Fruit fly (Drosophila melanogaster): ENCODE measurements around the gene Taf4.

Taf4 gene

dm6 chr3L:16113607-16114337 is 760 bp downstream of the Taf4 start (continued):
- TF ChIP-seq CG17829 (tag; optimal IDR thresholded peaks at IDR 0.05): peak; percentile 86
- peak; percentile 100 for TF ChIP-seq CG4820 (GFP tag; optimal IDR thresholded peaks at IDR 0.05)
- TF ChIP-seq Pdp1 (GFP tag; optimal IDR thresholded peaks at IDR 0.05): peak; percentile 84 to 98
- peak; percentile 38; the same call in 1 of the 2 replicates for TF ChIP-seq CG2129 (GFP tag; IDR thresholded peaks at IDR 0.05; ENCODE audit: partially characterized antibody)
- peak in 1 of 2 experiments; percentile 59 for TF ChIP-seq tll (GFP tag; optimal IDR thresholded peaks at IDR 0.05)
- peak; percentile 84 for TF ChIP-seq CG13775 (GFP tag; optimal IDR thresholded peaks at IDR 0.05)
- TF ChIP-seq CG8478 (optimal IDR thresholded peaks at IDR 0.05): no peak
- TF ChIP-seq NfI (GFP tag; optimal IDR thresholded peaks at IDR 0.05): peak; percentile 85
- TF ChIP-seq CG4404 (GFP tag; IDR thresholded peaks at IDR 0.05): peak; percentile 52
- TF ChIP-seq Ptx1 (GFP tag; IDR thresholded peaks at IDR 0.05): peak; percentile 79
- TF ChIP-seq sr (GFP tag; IDR thresholded peaks at IDR 0.05): peak; percentile 26; the same call in 1 of the 3 replicates
- peak; percentile 73 for TF ChIP-seq NC2β (GFP tag; optimal IDR thresholded peaks at IDR 0.05)
- peak; percentile 82 for TF ChIP-seq CG18619 (GFP tag; optimal IDR thresholded peaks at IDR 0.05)
- 0 out of 2 replicates have a peak, but pooled peaks have one; percentile 29 for TF ChIP-seq CG10959 (GFP tag; IDR thresholded peaks at IDR 0.05)
- no peak; the same call in 1 of the 2 replicates for TF ChIP-seq CG9215 (GFP tag; IDR thresholded peaks at IDR 0.05)
- peak in 1 of 3 experiments; percentile 70 for TF ChIP-seq Stat92E (GFP tag; optimal IDR thresholded peaks at IDR 0.05)
- TF ChIP-seq pros (GFP tag; optimal IDR thresholded peaks at IDR 0.05): no peak
- no peak for TF ChIP-seq CG12769 (tag; optimal IDR thresholded peaks at IDR 0.05)
- peak; percentile 73 for TF ChIP-seq CG8388 (GFP tag; optimal IDR thresholded peaks at IDR 0.05)
- TF ChIP-seq usp (GFP tag; optimal IDR thresholded peaks at IDR 0.05): no peak
- TF ChIP-seq ftz-f1 (GFP tag; optimal IDR thresholded peaks at IDR 0.05): peak; percentile 81
- no peak for TF ChIP-seq odd (GFP tag; optimal IDR thresholded peaks at IDR 0.05)
- TF ChIP-seq CG3726 (GFP tag; IDR thresholded peaks at IDR 0.05): no peak
- peak; percentile 64; the same call in 1 of the 2 replicates for TF ChIP-seq Nf-YA (GFP tag; IDR thresholded peaks at IDR 0.05)
- TF ChIP-seq CG11504 (tag; optimal IDR thresholded peaks at IDR 0.05): no peak
- no peak for TF ChIP-seq CG1529 (GFP tag; optimal IDR thresholded peaks at IDR 0.05)
- TF ChIP-seq shn (GFP tag; optimal IDR thresholded peaks at IDR 0.05): peak; percentile 84
- TF ChIP-seq Rx (GFP tag; IDR thresholded peaks at IDR 0.05): peak; percentile 67; the same call in 1 of the 2 replicates
- TF ChIP-seq dmrt99B (tag; optimal IDR thresholded peaks at IDR 0.05): no peak
- peak; percentile 86 for TF ChIP-seq CG7987 (GFP tag; optimal IDR thresholded peaks at IDR 0.05)
- peak; percentile 67 for TF ChIP-seq Nf-YB (GFP tag; optimal IDR thresholded peaks at IDR 0.05)
- TF ChIP-seq peb (GFP tag; IDR thresholded peaks at IDR 0.05): peak; percentile 50; the same call in 1 of the 2 replicates
- TF ChIP-seq h (optimal IDR thresholded peaks at IDR 0.05): no peak
- peak; percentile 65 for TF ChIP-seq CG18764 (GFP tag; optimal IDR thresholded peaks at IDR 0.05)
- no peak for TF ChIP-seq CG12299 (tag; optimal IDR thresholded peaks at IDR 0.05)
- TF ChIP-seq zf30C (GFP tag; optimal IDR thresholded peaks at IDR 0.05): no peak
- TF ChIP-seq chinmo (GFP tag; IDR thresholded peaks at IDR 0.05; ENCODE audit: partially characterized antibody): peak; percentile 79; the same call in 2 of the 4 replicates
- no peak for TF ChIP-seq dan (GFP tag; IDR thresholded peaks at IDR 0.05)
- TF ChIP-seq tx (GFP tag; optimal IDR thresholded peaks at IDR 0.05): peak; percentile 83
- TF ChIP-seq Chrac-16 (GFP tag; optimal IDR thresholded peaks at IDR 0.05): peak; percentile 83
- TF ChIP-seq tup (GFP tag; optimal IDR thresholded peaks at IDR 0.05): peak; percentile 75
- TF ChIP-seq CG7786 (GFP tag; optimal IDR thresholded peaks at IDR 0.05): peak; percentile 78
- peak; percentile 32 for TF ChIP-seq slou (GFP tag; optimal IDR thresholded peaks at IDR 0.05)
- peak; percentile 59 for TF ChIP-seq CG30020 (tag; optimal IDR thresholded peaks at IDR 0.05)
- TF ChIP-seq Trl (optimal IDR thresholded peaks at IDR 0.05): no peak
- peak; percentile 84 for TF ChIP-seq Trl (GFP tag; optimal IDR thresholded peaks at IDR 0.05)
- TF ChIP-seq Dll (GFP tag; IDR thresholded peaks at IDR 0.05; ENCODE audit: partially characterized antibody): peak; percentile 72
- TF ChIP-seq al (GFP tag; IDR thresholded peaks at IDR 0.05): peak; percentile 71
- TF ChIP-seq ro (GFP tag; IDR thresholded peaks at IDR 0.05): no peak
- TF ChIP-seq CG6654 (GFP tag; optimal IDR thresholded peaks at IDR 0.05): no peak

Measured in whole organism, embryonic.